Fruit fly (Drosophila melanogaster) whole organism, pupa: ENCODE measurements around the gene CG8539.

ENCODE experiments used
- CG10348 ChIP-seq: fragments of 200-800 bp; sonication (Bioruptor generic); IDR thresholded peaks from 2 replicates; pipeline ENCODE4 v1.3.6; 2022; ENCODE audit warnings: missing biosample characterization, missing genetic modification characterization
- CG12605 ChIP-seq: fragments of 200-800 bp; sonication (Bioruptor generic); IDR thresholded peaks from 2 replicates; pipeline ENCODE4 v1.3.6; 2022; ENCODE audit warnings: missing biosample characterization, missing genetic modification characterization
- CG13204 ChIP-seq: fragments of 200-800 bp; sonication (Bioruptor generic); optimal IDR thresholded peaks from 2 replicates; lab custom pipeline; 2018; ENCODE audit warnings: missing biosample characterization, mild to moderate bottlenecking, missing genetic modification characterization, moderate library complexity
- CG14655 ChIP-seq: fragments of 200-800 bp; sonication (Bioruptor generic); optimal IDR thresholded peaks from 3 replicates; lab custom pipeline; 2017; ENCODE audit warnings: mild to moderate bottlenecking, missing biosample characterization, missing genetic modification reagents, missing genetic modification characterization
- CG15710 ChIP-seq: fragments of 200-800 bp; sonication (Bioruptor generic); optimal IDR thresholded peaks from 2 replicates; lab custom pipeline; 2018; ENCODE audit warnings: missing biosample characterization, mild to moderate bottlenecking, missing genetic modification characterization, moderate library complexity
- CG17806 ChIP-seq: fragments of 200-800 bp; sonication (Bioruptor generic); optimal IDR thresholded peaks from 2 replicates; lab custom pipeline; 2018; ENCODE audit warnings: missing biosample characterization, mild to moderate bottlenecking, missing genetic modification characterization, moderate library complexity
- CG32121 ChIP-seq: fragments of 200-800 bp; sonication (Bioruptor generic); IDR thresholded peaks from 2 replicates; pipeline ENCODE4 v1.3.6; 2022; ENCODE audit warnings: missing biosample characterization, missing genetic modification characterization
- CG34367 ChIP-seq: fragments of 200-800 bp; sonication (Bioruptor generic); optimal IDR thresholded peaks from 2 replicates; lab custom pipeline; 2018; ENCODE audit warnings: missing biosample characterization, mild to moderate bottlenecking, missing genetic modification characterization
- CG4496 ChIP-seq: fragments of 200-800 bp; sonication (Bioruptor generic); IDR thresholded peaks from 3 replicates; pipeline ENCODE4 v1.3.6; 2022; ENCODE audit warnings: missing biosample characterization, missing genetic modification characterization
- CG8159 ChIP-seq: fragments of 200-800 bp; sonication (Bioruptor generic); optimal IDR thresholded peaks from 3 replicates; lab custom pipeline; 2018; ENCODE audit warnings: missing biosample characterization, mild to moderate bottlenecking, missing genetic modification characterization, moderate library complexity
- CG8301 ChIP-seq: fragments of 200-800 bp; sonication (Bioruptor generic); optimal IDR thresholded peaks from 2 replicates; lab custom pipeline; 2018; ENCODE audit warnings: missing biosample characterization, mild to moderate bottlenecking, missing genetic modification characterization
- CG9948 ChIP-seq: fragments of 200-800 bp; sonication (Bioruptor generic); optimal IDR thresholded peaks from 2 replicates; lab custom pipeline; 2018; ENCODE audit warnings: missing biosample characterization, mild to moderate bottlenecking, missing genetic modification characterization, moderate library complexity
- D1 ChIP-seq: fragments of 200-800 bp; sonication (Bioruptor generic); optimal IDR thresholded peaks from 2 replicates; lab custom pipeline; 2018; ENCODE audit warnings: missing biosample characterization, mild to moderate bottlenecking, missing genetic modification characterization, moderate library complexity
- EcR ChIP-seq: fragments of 200-800 bp; sonication (Bioruptor generic); optimal IDR thresholded peaks from 3 replicates; lab custom pipeline; 2019; ENCODE audit warnings: missing biosample characterization, missing genetic modification characterization, mild to moderate bottlenecking, moderate library complexity, missing genetic modification reagents
- Ets98B ChIP-seq: fragments of 200-800 bp; sonication (Bioruptor generic); IDR thresholded peaks from 2 replicates; pipeline ENCODE4 v1.3.6; 2022; ENCODE audit warnings: missing biosample characterization, missing genetic modification characterization
- Pif1A ChIP-seq: fragments of 200-800 bp; sonication (Bioruptor generic); optimal IDR thresholded peaks from 3 replicates; lab custom pipeline; 2016; ENCODE audit warnings: missing biosample characterization, missing genetic modification characterization
- Pif1B ChIP-seq: fragments of 200-800 bp; sonication (Bioruptor generic); optimal IDR thresholded peaks from 3 replicates; lab custom pipeline; 2016; ENCODE audit warnings: missing biosample characterization, missing genetic modification characterization
- Snoo ChIP-seq: fragments of 200-800 bp; sonication (Bioruptor generic); optimal IDR thresholded peaks from 3 replicates; lab custom pipeline; 2017; ENCODE audit warnings: missing biosample characterization, mild to moderate bottlenecking, missing genetic modification characterization, inconsistent platforms
- fd96Ca ChIP-seq: fragments of 200-800 bp; sonication (Bioruptor generic); IDR thresholded peaks from 3 replicates; pipeline ENCODE4 v1.3.6; 2022; ENCODE audit warnings: missing biosample characterization, missing genetic modification characterization
- gl ChIP-seq: fragments of 200-800 bp; sonication (Bioruptor generic); optimal IDR thresholded peaks from 2 replicates; lab custom pipeline; 2018; ENCODE audit warnings: missing biosample characterization, mild to moderate bottlenecking, missing genetic modification characterization
- rn ChIP-seq: fragments of 200-800 bp; sonication (Bioruptor generic); IDR thresholded peaks from 2 replicates; pipeline ENCODE4 v1.3.6; 2022; ENCODE audit warnings: missing biosample characterization, missing genetic modification characterization

CG8539 gene

dm6 chr3L:7521847-7522246 is 23.2 kb upstream of the CG8539 start:
- TF ChIP-seq CG17806, result peak; percentile 14
- TF ChIP-seq CG4496 (GFP tag; lab: Robert Waterston, UW), result no peak
- TF ChIP-seq CG8301, result peak; percentile 1
- no peak for TF ChIP-seq CG15710 (tag; lab: Kevin White, UChicago)
- no peak for TF ChIP-seq D1 (tag; lab: Kevin White, UChicago)
- no peak for TF ChIP-seq CG32121
- TF ChIP-seq CG10348 (GFP tag; lab: Robert Waterston, UW), result no peak
- TF ChIP-seq, all 21 proteins: peak for 2

- peak; percentile 13 for TF ChIP-seq EcR (GFP tag; lab: Kevin White, UChicago)
- TF ChIP-seq CG14655 (GFP tag; lab: Kevin White, UChicago), result no peak
These were observed 22.0 kb upstream of the CG8539 start for dm6 chr3L:7520619-7521018.

dm6 chr3L:7519219-7519618 is 20.6 kb upstream of the CG8539 start:
- TF ChIP-seq EcR (GFP tag; lab: Kevin White, UChicago), result no peak
- TF ChIP-seq CG4496 (GFP tag; lab: Robert Waterston, UW), result no peak
- no peak for TF ChIP-seq CG9948 (tag; lab: Kevin White, UChicago)
- TF ChIP-seq Snoo, result no peak
- no peak for TF ChIP-seq CG14655 (GFP tag; lab: Kevin White, UChicago)
- no peak for TF ChIP-seq CG17806
- no peak for TF ChIP-seq D1 (tag; lab: Kevin White, UChicago)
- TF ChIP-seq Pif1A (GFP tag; lab: Kevin White, UChicago), result no peak
- TF ChIP-seq rn, result no peak

- TF ChIP-seq CG13204, result no peak
- peak; percentile 1 for TF ChIP-seq Pif1B (GFP tag; lab: Kevin White, UChicago)
These were observed 19.9 kb upstream of the CG8539 start, which contains the start of gene ltl for dm6 chr3L:7518351-7519102. Gene ltl (plus strand): TSS chr3L:7518997.

DNA sequence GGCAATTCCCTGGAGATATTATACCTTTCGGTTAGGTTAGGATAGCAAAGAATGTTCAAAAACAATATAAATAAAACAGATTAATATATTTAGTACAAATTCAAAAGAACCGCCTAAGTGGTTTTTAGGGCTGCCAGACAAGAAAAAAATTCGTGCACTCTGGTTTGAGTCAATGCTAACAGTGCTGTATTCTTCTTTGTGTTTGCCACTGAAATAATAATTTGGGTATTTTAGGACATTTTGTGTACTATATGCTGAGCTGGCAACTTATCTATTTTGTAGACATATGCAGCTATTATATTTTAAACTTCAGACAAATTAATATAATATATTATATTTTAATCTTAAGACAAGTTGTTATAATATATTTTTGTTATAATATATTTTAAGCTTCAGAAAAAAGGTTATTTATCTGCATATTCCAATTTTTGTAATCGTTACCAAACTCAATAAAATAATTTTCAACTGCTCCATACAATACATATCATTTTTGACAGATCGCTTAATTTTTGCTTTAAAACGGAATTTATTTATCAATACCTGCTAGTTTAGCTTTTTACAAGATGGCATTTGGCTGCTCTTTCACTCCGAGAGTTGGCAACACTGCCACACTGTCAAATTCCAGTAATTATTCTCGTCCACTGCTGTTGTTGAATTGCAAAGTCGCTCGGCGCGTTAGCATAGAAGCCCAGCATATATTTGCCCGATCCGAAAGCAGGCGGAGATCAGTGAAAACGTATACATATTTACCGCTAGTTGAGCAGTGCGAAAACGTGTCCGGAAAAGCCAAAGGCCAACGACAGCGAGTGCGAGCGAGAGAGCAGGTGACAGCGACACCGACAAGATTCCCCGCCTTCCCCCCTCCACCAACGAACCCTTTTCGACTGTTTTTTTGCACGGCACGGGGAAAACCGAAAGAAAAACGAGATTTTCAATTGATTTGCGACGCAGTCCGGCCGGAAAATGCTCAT is 12.1 kb upstream of the CG8539 start, which contains the start of gene CG7546:
TSS of gene CG7546 (plus strand) at position 573 of the 971 bp plus-strand sequence.
- TF ChIP-seq Pif1A (GFP tag; lab: Kevin White, UChicago) (no peak), CG13204 (peak; percentile 26), Ets98B (no peak), CG4496 (GFP tag; lab: Robert Waterston, UW) (0 out of 3 replicates have a peak, but pooled peaks have one; percentile 26), Snoo (no peak), Pif1B (GFP tag; lab: Kevin White, UChicago) (no peak), rn (no peak), fd96Ca (GFP tag; lab: Robert Waterston, UW) (peak; percentile 13; the same call in 1 of the 3 replicates), CG10348 (GFP tag; lab: Robert Waterston, UW) (no peak), CG14655 (GFP tag; lab: Kevin White, UChicago) (no peak), CG15710 (tag; lab: Kevin White, UChicago) (peak; percentile 38), CG9948 (tag; lab: Kevin White, UChicago) (no peak), CG8159 (tag; lab: Kevin White, UChicago) (peak; percentile 56), gl (tag; lab: Kevin White, UChicago) (no peak), CG8301 (no peak), EcR (GFP tag; lab: Kevin White, UChicago) (peak; percentile 56), CG12605 (GFP tag; lab: Robert Waterston, UW) (no peak), CG17806 (no peak), CG32121 (no peak), CG34367 (no peak), D1 (tag; lab: Kevin White, UChicago) (no peak)

DNA sequence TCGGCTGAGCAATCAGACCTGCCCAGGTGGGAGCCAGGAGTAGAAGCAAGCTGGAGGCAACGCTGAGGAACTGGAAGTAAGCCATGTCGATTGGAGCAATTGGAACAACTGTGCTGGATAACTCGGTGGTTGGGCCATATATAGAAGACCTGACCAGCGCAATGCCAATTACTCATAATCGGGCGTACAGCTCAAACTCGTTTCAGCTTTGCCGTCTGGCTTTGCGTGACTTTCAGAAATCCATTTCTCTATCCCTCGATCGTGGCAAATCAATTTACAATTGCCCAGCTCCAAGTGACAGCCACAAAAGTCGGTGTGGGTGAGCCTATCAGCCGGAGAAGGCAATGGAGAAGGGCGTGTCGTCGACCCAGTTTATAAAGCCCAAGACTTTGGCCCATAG is 7.5 kb upstream of the CG8539 start, which contains the start of gene CG7548:
TSS of gene CG7548 (minus strand) at position 101 of the 400 bp plus-strand sequence.
- TF ChIP-seq CG12605 (GFP tag; lab: Robert Waterston, UW) (no peak), EcR (GFP tag; lab: Kevin White, UChicago) (no peak), CG13204 (no peak), CG15710 (tag; lab: Kevin White, UChicago) (no peak), CG32121 (no peak), CG8301 (no peak), rn (no peak), Pif1A (GFP tag; lab: Kevin White, UChicago) (no peak), Snoo (no peak), CG10348 (GFP tag; lab: Robert Waterston, UW) (no peak), CG34367 (no peak), fd96Ca (GFP tag; lab: Robert Waterston, UW) (no peak), Pif1B (GFP tag; lab: Kevin White, UChicago) (no peak), gl (tag; lab: Kevin White, UChicago) (no peak)
- TF ChIP-seq, all 21 proteins: peak for 0
